Worm (Caenorhabditis elegans) whole organism, L2 larva: ENCODE measurements around the gene B0496.1.
A peak's percentile ranks its signal among the peaks of the same experiment; 100 is the strongest.

Experiments
- F13H6.1 ChIP-seq: sonication (generic microtip); optimal IDR thresholded peaks from 2 replicates; lab custom pipeline; 2016; ENCODE audit warnings: missing genetic modification characterization, missing compliant biosample characterization
- Y55F3AM.14 ChIP-seq: fragments of 200-800 bp; sonication (Bioruptor generic); optimal IDR thresholded peaks from 2 replicates; lab custom pipeline; 2018; ENCODE audit warnings: mild to moderate bottlenecking, missing genetic modification characterization, missing compliant biosample characterization
- elt-3 ChIP-seq: sonication (generic microtip); optimal IDR thresholded peaks from 2 replicates; lab custom pipeline; 2017; ENCODE audit warnings: missing biosample characterization, missing genetic modification characterization
- fos-1 ChIP-seq: fragments of 150-350 bp; optimal IDR thresholded peaks from 2 replicates; lab custom pipeline; 2014; ENCODE audit warnings: missing biosample characterization, missing genetic modification characterization
- gmeb-1 ChIP-seq: fragments of 150-350 bp; optimal IDR thresholded peaks from 2 replicates; lab custom pipeline; 2014; ENCODE audit warnings: missing biosample characterization, missing genetic modification characterization
- snpc-4 ChIP-seq: fragments of 150-350 bp; optimal IDR thresholded peaks from 2 replicates; lab custom pipeline; 2014; ENCODE audit warnings: missing biosample characterization, missing genetic modification characterization
- unc-55 ChIP-seq: fragments of 150-350 bp; sonication (generic microtip); optimal IDR thresholded peaks from 3 replicates; lab custom pipeline; 2014; ENCODE audit warnings: missing biosample characterization, missing genetic modification reagents, missing genetic modification characterization
- unc-62 ChIP-seq: fragments of 150-350 bp; optimal IDR thresholded peaks from 2 replicates; lab custom pipeline; 2014; ENCODE audit warnings: missing biosample characterization, missing genetic modification reagents, missing genetic modification characterization

- TF ChIP-seq F13H6.1 (tag; lab: Kevin White, UChicago) (no peak), unc-55 (GFP tag; lab: Kevin White, UChicago) (no peak), gmeb-1 (tag; lab: Kevin White, UChicago) (no peak), elt-3 (tag; lab: Kevin White, UChicago) (no peak), unc-62 (no peak), snpc-4 (tag; lab: Kevin White, UChicago) (no peak), Y55F3AM.14 (GFP tag; lab: Kevin White, UChicago) (no peak), fos-1 (peak; percentile 28)
Observed at ce11 chrIV:7445236-7445635, 859 bp upstream of the B0496.1 start, which contains the start of gene valv-1.
